Worm (Caenorhabditis elegans): ENCODE data around the gene wht-2.

wht-2 gene

ce11 chrIV:11469698-11470591, at the start of gene wht-2, which contains the start of gene C10C6.13:
TSS of gene wht-2 (plus strand) at chrIV:11470436.
TSS of gene C10C6.13 (minus strand) at chrIV:11469748.
- TF ChIP-seq grh-1 (GFP tag; IDR thresholded peaks at IDR 0.05) (no peak), elt-2 (tag; optimal IDR thresholded peaks at IDR 0.05) (peak; percentile 53)

DNA sequence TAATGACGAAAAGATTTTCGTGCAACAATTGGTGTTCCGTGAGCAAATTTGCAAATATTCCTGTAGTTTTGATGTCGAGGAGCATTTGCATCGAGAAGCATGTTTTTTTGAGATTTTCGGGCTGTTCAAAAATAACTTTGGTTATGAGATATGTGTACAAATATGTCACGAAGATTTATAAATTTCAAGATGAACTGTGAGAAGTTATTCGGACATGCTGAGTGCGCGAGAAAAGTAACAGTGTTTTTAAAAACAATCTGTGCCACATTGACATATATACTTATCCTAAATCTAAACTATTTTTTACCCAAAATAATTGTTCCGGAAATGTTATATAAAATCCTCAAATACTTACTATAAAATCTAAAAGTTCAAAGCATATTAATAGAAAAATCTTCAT, 48.5 kb upstream of the wht-2 start, which contains the start of gene F22B3.7:
Gene F22B3.7 (minus strand): TSS at position 101 of the 400 bp plus-strand sequence.
- TF ChIP-seq pqm-1 (tag; optimal IDR thresholded peaks at IDR 0.05) (no peak), hpl-2 (GFP tag; optimal IDR thresholded peaks at IDR 0.05) (no peak)

DNA sequence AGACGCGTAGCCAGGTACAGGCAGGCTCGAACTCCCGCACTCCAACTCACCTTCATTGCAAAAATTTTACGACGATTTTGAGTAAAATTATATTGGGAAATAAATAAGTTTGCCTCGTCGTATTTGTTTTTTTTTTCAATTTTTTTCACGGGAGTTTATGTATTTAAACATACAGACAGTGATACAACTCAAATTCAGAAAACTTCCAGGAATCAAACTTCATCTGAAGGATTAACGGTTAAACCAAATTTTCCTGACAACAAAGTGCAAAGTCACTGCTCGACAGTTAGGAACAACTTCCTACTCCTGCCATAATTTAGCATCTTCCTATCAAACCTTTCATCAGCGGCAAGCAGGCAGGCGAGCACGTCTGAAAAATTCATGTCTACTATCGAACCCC, 45.4 kb upstream of the wht-2 start, which contains the start of gene F22B3.8:
Gene F22B3.8 (minus strand): TSS at position 101 of the 400 bp plus-strand sequence.
- TF ChIP-seq sptf-1 (tag; optimal IDR thresholded peaks at IDR 0.05) (no peak), ceh-88 (GFP tag; IDR thresholded peaks at IDR 0.05) (no peak), ztf-11 (tag; optimal IDR thresholded peaks at IDR 0.05) (no peak), lin-13 (GFP tag; optimal IDR thresholded peaks at IDR 0.05) (no peak), aha-1 (tag; optimal IDR thresholded peaks at IDR 0.05) (no peak), elt-2 (tag; optimal IDR thresholded peaks at IDR 0.05) (no peak), xbp-1 (tag; optimal IDR thresholded peaks at IDR 0.05) (no peak), C34B4.2 (tag; optimal IDR thresholded peaks at IDR 0.05) (no peak), blmp-1 (tag; optimal IDR thresholded peaks at IDR 0.05) (no peak), lir-3 (tag; optimal IDR thresholded peaks at IDR 0.05; ENCODE audit: poor library complexity) (no peak), C16A3.4 (tag; optimal IDR thresholded peaks at IDR 0.05) (no peak), mab-9 (GFP tag; IDR thresholded peaks at IDR 0.05) (no peak), unc-62 (GFP tag; optimal IDR thresholded peaks at IDR 0.05) (no peak), nhr-28 (tag; optimal IDR thresholded peaks at IDR 0.05) (no peak), lsy-2 (tag; optimal IDR thresholded peaks at IDR 0.05) (no peak), sup-37 (GFP tag; optimal IDR thresholded peaks at IDR 0.05) (no peak), nhr-90 (tag; optimal IDR thresholded peaks at IDR 0.05; ENCODE audit: poor library complexity) (no peak), lin-39 (tag; optimal IDR thresholded peaks at IDR 0.05) (no peak), jun-1 (tag; optimal IDR thresholded peaks at IDR 0.05) (no peak)

DNA sequence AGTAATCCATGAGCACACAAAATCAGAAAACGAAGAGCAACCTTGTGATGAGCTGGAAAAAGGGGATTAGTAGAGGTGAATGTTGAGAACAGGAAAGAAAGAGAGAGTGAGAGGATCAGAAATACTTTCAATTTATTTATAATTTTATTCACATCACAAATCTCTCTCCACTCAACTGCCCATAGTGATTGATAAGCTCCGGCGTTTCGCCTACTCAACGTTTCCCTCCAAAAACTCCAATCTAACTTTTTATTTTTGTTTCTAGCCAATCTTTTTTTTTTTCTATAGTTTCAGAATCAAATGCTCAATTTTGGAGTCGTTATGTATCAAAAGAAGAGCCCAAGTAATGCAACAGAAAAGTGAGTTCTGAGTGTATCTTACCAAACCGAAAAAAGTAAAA, 44.8 kb upstream of the wht-2 start, which contains the start of gene kin-4:
Gene kin-4 (plus strand): TSS at position 301 of the 400 bp plus-strand sequence.
- TF ChIP-seq mdl-1 (tag; optimal IDR thresholded peaks at IDR 0.05) (no peak), fkh-8 (tag; optimal IDR thresholded peaks at IDR 0.05) (peak; percentile 17), egl-27 (tag; optimal IDR thresholded peaks at IDR 0.05) (no peak), dsc-1 (tag; optimal IDR thresholded peaks at IDR 0.05) (peak; percentile 20), pax-3 (tag; optimal IDR thresholded peaks at IDR 0.05) (no peak), lsy-2 (tag; optimal IDR thresholded peaks at IDR 0.05) (no peak)

DNA sequence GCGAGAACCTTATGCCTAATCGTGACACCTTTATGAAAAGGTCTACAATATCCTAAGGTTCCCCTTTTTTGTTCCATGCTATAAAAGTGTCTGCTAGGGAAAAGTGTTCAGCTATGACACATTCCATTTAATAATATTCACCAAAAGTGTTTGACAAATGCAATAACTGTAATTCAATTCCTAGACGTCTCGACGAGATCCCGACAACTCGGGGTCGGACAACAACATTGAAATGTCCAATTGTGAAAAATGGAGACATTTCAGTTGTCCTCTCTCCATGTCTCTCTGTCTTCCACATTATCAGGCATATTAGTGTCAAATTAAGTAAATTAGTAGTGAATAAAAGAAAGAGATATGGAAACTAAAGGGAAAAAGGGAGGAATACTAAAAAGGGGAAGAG, 38.8 kb upstream of the wht-2 start:
- TF ChIP-seq efl-1 (optimal IDR thresholded peaks at IDR 0.05) (no peak), efl-1 (GFP tag; optimal IDR thresholded peaks at IDR 0.05 in 1 of 2) (no peak), lin-14 (GFP tag; optimal IDR thresholded peaks at IDR 0.05) (peak; percentile 30)

ce11 chrIV:11433709-11434108, 36.5 kb upstream of the wht-2 start:
- no peak for TF ChIP-seq mab-9 (GFP tag; IDR thresholded peaks at IDR 0.05)
- peak; percentile 38 for TF ChIP-seq C16A3.4 (tag; optimal IDR thresholded peaks at IDR 0.05)
- no peak for TF ChIP-seq ama-1 (optimal IDR thresholded peaks at IDR 0.05)
- peak; percentile 80 for TF ChIP-seq nhr-47 (tag; optimal IDR thresholded peaks at IDR 0.05)
- TF ChIP-seq nhr-85 (tag): peak; percentile 58
- TF ChIP-seq dpl-1 (GFP tag; optimal IDR thresholded peaks at IDR 0.05): peak; percentile 66 to 76 (median 73)
- peak; percentile 59 for TF ChIP-seq pag-3 (tag; optimal IDR thresholded peaks at IDR 0.05; ENCODE audit: borderline replicate concordance, insufficient read depth)
- peak; percentile 43 for TF ChIP-seq C04F5.9 (tag; optimal IDR thresholded peaks at IDR 0.05)
- no peak for TF ChIP-seq nhr-76 (tag; optimal IDR thresholded peaks at IDR 0.05)
- no peak for TF ChIP-seq alr-1 (tag; optimal IDR thresholded peaks at IDR 0.05; ENCODE audit: borderline replicate concordance)
- no peak for TF ChIP-seq blmp-1 (tag; optimal IDR thresholded peaks at IDR 0.05)
- peak; percentile 65 for TF ChIP-seq xbp-1 (tag; optimal IDR thresholded peaks at IDR 0.05)
- no peak for TF ChIP-seq ceh-63 (GFP tag; optimal IDR thresholded peaks at IDR 0.05)
- no peak for TF ChIP-seq Y116A8C.19 (tag; optimal IDR thresholded peaks at IDR 0.05; ENCODE audit: borderline replicate concordance)
- TF ChIP-seq dsc-1 (tag; optimal IDR thresholded peaks at IDR 0.05): peak; percentile 74
- TF ChIP-seq fkh-8 (tag; optimal IDR thresholded peaks at IDR 0.05): peak; percentile 44
- TF ChIP-seq nhr-90 (tag; optimal IDR thresholded peaks at IDR 0.05; ENCODE audit: poor library complexity): peak; percentile 44
